Worm (Caenorhabditis elegans) whole organism, early embryonic: Measurements from ENCODE around the gene srxa-13.

ENCODE experiments used
- B0310.2 ChIP-seq: sonication (generic microtip); optimal IDR thresholded peaks from 2 replicates; lab custom pipeline; 2016; ENCODE audit warnings: mild to moderate bottlenecking, missing genetic modification characterization, missing compliant biosample characterization
- F13C5.2 ChIP-seq: sonication (generic microtip); optimal IDR thresholded peaks from 2 replicates; lab custom pipeline; 2017; ENCODE audit warnings: mild to moderate bottlenecking, missing genetic modification characterization, inconsistent platforms, missing compliant biosample characterization
- aly-1 ChIP-seq: sonication (generic microtip); optimal IDR thresholded peaks from 2 replicates; lab custom pipeline; 2016; ENCODE audit warnings: missing genetic modification characterization, missing compliant biosample characterization
- ama-1 ChIP-seq: fragments of 150-350 bp; optimal IDR thresholded peaks from 2 replicates; lab custom pipeline; 2014
- ceh-13 ChIP-seq: fragments of 200-800 bp; sonication (Bioruptor generic); optimal IDR thresholded peaks from 2 replicates; lab custom pipeline; 2018; ENCODE audit warnings: mild to moderate bottlenecking, missing genetic modification characterization, missing compliant biosample characterization
- ceh-36 ChIP-seq: sonication (generic microtip); optimal IDR thresholded peaks from 2 replicates; lab custom pipeline; 2016; ENCODE audit warnings: missing genetic modification characterization, inconsistent platforms, missing compliant biosample characterization
- ets-7 ChIP-seq: sonication (generic microtip); optimal IDR thresholded peaks from 2 replicates; lab custom pipeline; 2016; ENCODE audit warnings: missing genotype, missing genetic modification characterization, missing compliant biosample characterization
- flt-1 ChIP-seq: fragments of 200-800 bp; sonication (Bioruptor generic); IDR thresholded peaks from 2 replicates; pipeline ENCODE4 v1.3.6; 2022; ENCODE audit warnings: missing genetic modification characterization, missing compliant biosample characterization
- hmbx-1 ChIP-seq: sonication (generic microtip); optimal IDR thresholded peaks from 2 replicates; lab custom pipeline; 2016; ENCODE audit warnings: mild to moderate bottlenecking, missing genetic modification characterization, missing compliant biosample characterization
- hmg-4 ChIP-seq: fragments of 200-800 bp; sonication (Bioruptor generic); optimal IDR thresholded peaks from 2 replicates; lab custom pipeline; 2018; ENCODE audit warnings: mild to moderate bottlenecking, missing genetic modification characterization, missing compliant biosample characterization
- hnd-1 ChIP-seq: sonication (generic microtip); optimal IDR thresholded peaks from 2 replicates; lab custom pipeline; 2016; ENCODE audit warnings: missing genetic modification characterization, missing compliant biosample characterization
- pes-1 ChIP-seq: fragments of 200-800 bp; sonication (Bioruptor generic); IDR thresholded peaks from 2 replicates; pipeline ENCODE4 v1.3.6; 2022; ENCODE audit warnings: missing genetic modification reagents, missing genetic modification characterization, missing compliant biosample characterization
- scrt-1 ChIP-seq: fragments of 200-800 bp; sonication (Bioruptor generic); IDR thresholded peaks from 2 replicates; pipeline ENCODE4 v1.3.6; 2022; ENCODE audit warnings: missing genetic modification characterization, missing compliant biosample characterization
- sea-1 ChIP-seq: fragments of 200-800 bp; sonication (Bioruptor generic); conservative IDR thresholded peaks from 2 replicates; pipeline ENCODE4 v1.3.6; 2022; ENCODE audit warnings: missing genetic modification characterization, missing compliant biosample characterization
- tbx-11 ChIP-seq: fragments of 200-800 bp; sonication (Bioruptor generic); IDR thresholded peaks from 2 replicates; pipeline ENCODE4 v1.3.6; 2022; ENCODE audit warnings: missing genetic modification characterization, missing compliant biosample characterization
- tbx-37 ChIP-seq: fragments of 200-800 bp; sonication (Bioruptor generic); conservative IDR thresholded peaks from 2 replicates; pipeline ENCODE4 v1.3.6; 2022; ENCODE audit warnings: missing genetic modification reagents, missing genetic modification characterization, missing compliant biosample characterization
- tra-4 ChIP-seq: sonication (generic microtip); optimal IDR thresholded peaks from 2 replicates; lab custom pipeline; 2017; ENCODE audit warnings: missing genetic modification characterization, missing compliant biosample characterization

The srxa-13 gene

DNA sequence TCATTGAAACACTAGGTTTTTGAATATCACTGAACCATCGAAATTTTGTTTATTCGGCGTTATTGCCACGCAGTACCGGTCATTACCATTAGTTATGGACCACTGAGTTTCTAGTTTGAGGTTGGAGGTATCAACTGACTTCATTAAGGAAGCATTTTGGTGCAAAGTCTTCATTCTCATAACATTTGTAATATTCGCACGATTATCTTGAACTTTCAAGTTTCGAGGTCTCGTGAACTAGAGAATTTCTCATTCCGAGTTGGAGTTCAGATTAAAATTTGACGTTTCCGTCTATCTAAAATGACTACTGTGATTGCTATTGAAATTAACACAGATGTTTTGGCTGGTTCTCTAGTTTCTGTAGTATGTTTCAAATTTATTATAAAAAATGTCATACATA, 8.9 kb upstream of the srxa-13 start, which contains the start of gene srx-42:
TSS of gene srx-42 (plus strand) at position 301 of the 400 bp plus-strand sequence.
- no peak for TF ChIP-seq sea-1
- TF ChIP-seq hnd-1 (tag; lab: Kevin White, UChicago), result no peak
- no peak for TF ChIP-seq B0310.2 (tag; lab: Kevin White, UChicago)
- no peak for TF ChIP-seq F13C5.2 (tag; lab: Kevin White, UChicago)
- no peak for TF ChIP-seq tbx-37 (GFP tag; lab: Robert Waterston, UW)
- TF ChIP-seq scrt-1 (GFP tag; lab: Robert Waterston, UW), result no peak
- no peak for TF ChIP-seq ets-7 (tag; lab: Kevin White, UChicago)
- no peak for TF ChIP-seq hmg-4 (GFP tag; lab: Kevin White, UChicago)
- no peak for TF ChIP-seq hmbx-1
- TF ChIP-seq flt-1 (GFP tag; lab: Robert Waterston, UW), result no peak
- TF ChIP-seq pes-1 (GFP tag; lab: Robert Waterston, UW), result no peak
- no peak for TF ChIP-seq tbx-11 (GFP tag; lab: Robert Waterston, UW)
- TF ChIP-seq ama-1 (lab: Kevin White, UChicago), result no peak
- no peak for TF ChIP-seq ceh-13
- no peak for TF ChIP-seq tra-4 (tag; lab: Kevin White, UChicago)
- no peak for TF ChIP-seq ceh-36 (tag; lab: Kevin White, UChicago)
- TF ChIP-seq aly-1 (tag; lab: Kevin White, UChicago), result no peak

DNA sequence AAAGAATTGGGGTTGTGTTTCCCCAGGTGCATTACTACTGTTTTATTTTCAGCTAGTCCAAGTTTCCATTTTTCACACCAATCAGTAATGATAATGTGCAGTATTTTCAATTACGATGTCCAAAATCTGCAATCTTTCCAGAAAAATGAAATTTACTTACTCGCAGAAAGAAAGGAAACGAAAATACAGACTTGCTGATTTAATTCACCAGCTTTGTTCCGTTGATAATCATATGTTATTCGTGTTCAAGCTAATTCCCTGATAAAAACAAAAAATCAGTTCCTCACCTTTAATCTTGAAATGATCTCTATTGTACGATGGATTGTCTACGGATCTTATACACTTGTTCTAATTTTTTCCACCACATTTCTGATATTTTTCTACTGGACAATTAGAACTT, 5.8 kb upstream of the srxa-13 start, which contains the start of gene srxa-11:
TSS of gene srxa-11 (plus strand) at position 301 of the 400 bp plus-strand sequence.
- TF ChIP-seq hmg-4 (GFP tag; lab: Kevin White, UChicago) (no peak), tbx-37 (GFP tag; lab: Robert Waterston, UW) (no peak), sea-1 (no peak), ceh-36 (tag; lab: Kevin White, UChicago) (no peak), B0310.2 (tag; lab: Kevin White, UChicago) (no peak)

DNA sequence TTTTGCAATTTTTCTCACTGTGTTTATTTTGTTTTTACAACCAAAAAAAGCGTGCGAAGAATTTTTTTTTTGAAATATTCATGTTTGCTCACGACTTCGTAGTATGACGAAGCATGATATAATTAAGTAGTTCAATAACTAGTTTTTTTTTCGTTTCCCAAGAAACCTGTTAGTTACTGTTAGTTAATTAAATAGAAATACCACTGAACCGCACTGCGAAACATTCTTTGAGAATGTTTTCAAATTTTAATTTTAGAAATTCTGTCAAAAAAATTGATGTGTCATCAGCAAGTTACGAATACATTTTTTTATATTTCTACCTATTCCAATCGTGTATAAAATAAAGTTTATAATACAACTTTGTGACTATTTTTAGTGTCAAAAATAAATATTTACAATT, 3.2 kb upstream of the srxa-13 start, which contains the start of gene srxa-12:
TSS of gene srxa-12 (plus strand) at position 301 of the 400 bp plus-strand sequence.
- TF ChIP-seq pes-1 (GFP tag; lab: Robert Waterston, UW) (no peak), tbx-37 (GFP tag; lab: Robert Waterston, UW) (no peak), ama-1 (lab: Kevin White, UChicago) (no peak), tra-4 (tag; lab: Kevin White, UChicago) (no peak), sea-1 (no peak)

DNA sequence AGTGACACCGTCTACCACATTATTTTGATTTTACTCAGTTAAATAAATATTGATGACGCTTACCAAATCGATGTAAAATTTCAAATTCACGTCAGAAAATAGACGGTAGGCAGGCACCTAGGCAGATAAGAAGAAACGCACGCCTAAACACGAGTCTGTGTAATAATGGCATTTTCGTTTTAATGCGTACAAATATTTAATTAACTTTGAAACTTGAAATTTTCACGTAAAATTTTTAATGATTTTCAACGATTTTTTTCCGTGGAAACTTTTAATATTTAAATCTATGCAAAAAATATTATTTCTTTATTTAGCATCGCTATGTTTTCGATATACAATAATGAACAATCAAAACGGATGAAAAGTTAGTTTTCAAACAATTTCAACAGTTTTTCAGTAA, 1.6 kb downstream of the srxa-13 start, which contains the start of gene C06B3.16:
TSS of gene C06B3.16 (plus strand) at position 301 of the 400 bp plus-strand sequence.
- no peak for TF ChIP-seq tbx-11 (GFP tag; lab: Robert Waterston, UW)
- TF ChIP-seq hmg-4 (GFP tag; lab: Kevin White, UChicago), result no peak
- no peak for TF ChIP-seq tbx-37 (GFP tag; lab: Robert Waterston, UW)
- TF ChIP-seq ceh-13, result no peak
- TF ChIP-seq hnd-1 (tag; lab: Kevin White, UChicago), result no peak
- no peak for TF ChIP-seq hmbx-1
- no peak for TF ChIP-seq B0310.2 (tag; lab: Kevin White, UChicago)
- no peak for TF ChIP-seq ceh-36 (tag; lab: Kevin White, UChicago)
- TF ChIP-seq tra-4 (tag; lab: Kevin White, UChicago), result no peak
- TF ChIP-seq sea-1, result no peak
- TF ChIP-seq flt-1 (GFP tag; lab: Robert Waterston, UW), result no peak
- no peak for TF ChIP-seq ets-7 (tag; lab: Kevin White, UChicago)
- TF ChIP-seq pes-1 (GFP tag; lab: Robert Waterston, UW), result no peak
- TF ChIP-seq ama-1 (lab: Kevin White, UChicago), result no peak
- no peak for TF ChIP-seq scrt-1 (GFP tag; lab: Robert Waterston, UW)
- TF ChIP-seq aly-1 (tag; lab: Kevin White, UChicago), result no peak
- TF ChIP-seq F13C5.2 (tag; lab: Kevin White, UChicago), result no peak

DNA sequence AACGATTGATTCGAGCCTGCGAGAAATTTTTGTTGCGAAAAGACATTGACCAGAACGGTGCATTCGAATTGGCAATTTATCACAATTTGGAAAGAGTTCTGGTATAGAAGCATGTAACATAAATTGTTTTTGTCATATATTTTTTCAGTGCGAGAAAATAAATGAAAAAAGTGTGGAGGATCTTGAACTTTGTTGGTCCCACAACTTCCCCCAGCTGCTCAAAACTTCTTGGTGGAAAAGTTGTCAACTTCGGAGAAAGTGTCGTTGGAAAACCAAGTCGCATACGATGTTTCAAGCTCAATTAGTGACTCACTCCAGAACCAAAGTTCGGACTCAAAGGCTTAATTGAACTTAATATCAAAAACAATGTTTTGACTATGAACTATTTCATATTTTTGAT, 2.3 kb downstream of the srxa-13 start:
- no peak for TF ChIP-seq pes-1 (GFP tag; lab: Robert Waterston, UW)
- TF ChIP-seq ets-7 (tag; lab: Kevin White, UChicago), result no peak
- TF ChIP-seq ceh-13, result no peak
- TF ChIP-seq ama-1 (lab: Kevin White, UChicago), result no peak
- TF ChIP-seq flt-1 (GFP tag; lab: Robert Waterston, UW), result no peak
- TF ChIP-seq ceh-36 (tag; lab: Kevin White, UChicago), result no peak
- no peak for TF ChIP-seq hmg-4 (GFP tag; lab: Kevin White, UChicago)
- TF ChIP-seq tbx-37 (GFP tag; lab: Robert Waterston, UW), result no peak
- no peak for TF ChIP-seq tra-4 (tag; lab: Kevin White, UChicago)

DNA sequence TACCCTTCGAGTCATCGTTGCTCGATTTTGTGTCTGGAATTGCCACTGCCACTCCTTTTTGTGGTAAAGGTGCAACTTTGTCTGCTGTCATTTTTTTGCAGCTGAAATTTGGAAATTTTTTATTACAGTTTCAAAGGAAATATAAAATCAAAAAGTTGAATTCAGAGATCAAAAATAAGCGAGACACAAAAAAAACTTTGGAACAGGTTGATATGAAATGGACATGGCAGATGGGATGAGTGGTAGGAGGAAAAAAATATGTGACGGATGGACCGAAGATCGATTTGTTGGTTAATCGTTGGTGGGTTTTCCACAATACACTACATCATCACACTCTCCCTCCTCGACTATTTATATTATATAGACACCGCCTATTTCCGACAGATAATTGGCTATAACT, 4.9 kb downstream of the srxa-13 start, which contains the start of gene R10D12.1:
TSS of gene R10D12.1 (minus strand) at position 101 of the 400 bp plus-strand sequence.
- no peak for TF ChIP-seq scrt-1 (GFP tag; lab: Robert Waterston, UW)
- TF ChIP-seq tra-4 (tag; lab: Kevin White, UChicago), result no peak
- TF ChIP-seq sea-1, result no peak
- no peak for TF ChIP-seq flt-1 (GFP tag; lab: Robert Waterston, UW)
- TF ChIP-seq hmg-4 (GFP tag; lab: Kevin White, UChicago), result no peak
- no peak for TF ChIP-seq F13C5.2 (tag; lab: Kevin White, UChicago)
- TF ChIP-seq ets-7 (tag; lab: Kevin White, UChicago), result no peak
- no peak for TF ChIP-seq tbx-11 (GFP tag; lab: Robert Waterston, UW)
- no peak for TF ChIP-seq ceh-36 (tag; lab: Kevin White, UChicago)
- no peak for TF ChIP-seq hmbx-1

DNA sequence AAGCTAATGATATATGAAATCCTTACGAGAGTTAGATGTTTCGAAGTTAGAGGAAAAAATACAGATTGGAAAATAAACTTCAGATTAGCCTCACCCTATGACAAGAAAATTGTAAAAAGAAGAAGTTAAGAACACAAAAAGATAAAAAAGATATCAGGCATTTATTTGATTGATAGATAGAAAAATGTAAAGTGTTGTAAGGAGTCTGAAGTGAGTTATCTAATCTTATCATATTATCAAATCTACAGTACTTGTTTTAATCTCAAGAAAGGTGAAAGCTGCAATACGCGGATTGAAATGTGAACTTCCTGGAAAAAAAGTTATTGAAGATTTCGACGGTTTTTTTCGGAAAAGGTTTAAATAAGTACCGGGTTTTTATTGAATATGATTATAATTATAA, 5.8 kb downstream of the srxa-13 start:
- TF ChIP-seq ceh-36 (tag; lab: Kevin White, UChicago) (no peak), F13C5.2 (tag; lab: Kevin White, UChicago) (no peak), tbx-37 (GFP tag; lab: Robert Waterston, UW) (no peak), sea-1 (no peak), pes-1 (GFP tag; lab: Robert Waterston, UW) (no peak), ceh-13 (no peak), flt-1 (GFP tag; lab: Robert Waterston, UW) (no peak), scrt-1 (GFP tag; lab: Robert Waterston, UW) (no peak), hmg-4 (GFP tag; lab: Kevin White, UChicago) (no peak), hmbx-1 (no peak), hnd-1 (tag; lab: Kevin White, UChicago) (no peak), B0310.2 (tag; lab: Kevin White, UChicago) (no peak), aly-1 (tag; lab: Kevin White, UChicago) (no peak), ama-1 (lab: Kevin White, UChicago) (no peak), tbx-11 (GFP tag; lab: Robert Waterston, UW) (no peak), ets-7 (tag; lab: Kevin White, UChicago) (no peak), tra-4 (tag; lab: Kevin White, UChicago) (no peak)
